Worm (Caenorhabditis elegans) whole organism, young adult: ENCODE results near the gene coq-2.

Experiments used
- F23B12.7 ChIP-seq: sonication (generic microtip); optimal IDR thresholded peaks from 2 replicates; lab custom pipeline; 2017; ENCODE audit warnings: missing genetic modification characterization, mild to moderate bottlenecking, missing compliant biosample characterization, antibody characterized with exemption, moderate library complexity; ENCODE audit not compliant: insufficient read depth
- T26A5.8 ChIP-seq: sonication (generic microtip); optimal IDR thresholded peaks from 2 replicates; lab custom pipeline; 2016; ENCODE audit warnings: missing genetic modification characterization, missing compliant biosample characterization
- Y95B8A.8 ChIP-seq: fragments of 200-800 bp; sonication (Bioruptor generic); IDR thresholded peaks from 2 replicates; pipeline ENCODE4 v1.3.6; 2022; ENCODE audit warnings: missing genetic modification reagents, missing genetic modification characterization, missing compliant biosample characterization
- atf-7 ChIP-seq: sonication (generic microtip); optimal IDR thresholded peaks from 2 replicates; lab custom pipeline; 2017; ENCODE audit warnings: mild to moderate bottlenecking, missing genetic modification characterization, missing compliant biosample characterization
- cebp-2 ChIP-seq: fragments of 200-800 bp; sonication (Bioruptor generic); IDR thresholded peaks from 2 replicates; pipeline ENCODE4 v1.3.6; 2022; ENCODE audit warnings: missing genetic modification characterization, missing compliant biosample characterization
- egl-18 ChIP-seq: fragments of 200-800 bp; sonication (Bioruptor generic); IDR thresholded peaks from 2 replicates; pipeline ENCODE4 v1.3.6; 2022; ENCODE audit warnings: missing genetic modification reagents, missing genetic modification characterization, missing compliant biosample characterization
- hlh-26 ChIP-seq: fragments of 200-800 bp; sonication (Bioruptor generic); conservative IDR thresholded peaks from 2 replicates; pipeline ENCODE4 v1.3.6; 2022; ENCODE audit warnings: missing genetic modification reagents, missing genetic modification characterization, missing compliant biosample characterization
- lin-40 ChIP-seq: sonication (generic microtip); optimal IDR thresholded peaks from 2 replicates; lab custom pipeline; 2016; ENCODE audit warnings: missing genetic modification characterization, mild to moderate bottlenecking, missing compliant biosample characterization, missing genotype, missing genetic modification reagents
- lsy-27 ChIP-seq: sonication (generic microtip); optimal IDR thresholded peaks from 2 replicates; lab custom pipeline; 2017; ENCODE audit warnings: missing genetic modification characterization, mild to moderate bottlenecking, missing compliant biosample characterization, antibody characterized with exemption, missing genotype, borderline replicate concordance; ENCODE audit not compliant: insufficient read depth
- tlf-1 ChIP-seq: fragments of 200-800 bp; sonication (Bioruptor generic); optimal IDR thresholded peaks from 2 replicates; lab custom pipeline; 2018; ENCODE audit warnings: mild to moderate bottlenecking, missing genetic modification characterization, missing compliant biosample characterization
- unc-130 ChIP-seq: sonication (generic microtip); optimal IDR thresholded peaks from 2 replicates; lab custom pipeline; 2016; ENCODE audit warnings: missing genetic modification reagents, missing genetic modification characterization, missing compliant biosample characterization
- ztf-28 ChIP-seq: fragments of 200-800 bp; sonication (Bioruptor generic); IDR thresholded peaks from 2 replicates; pipeline ENCODE4 v1.3.6; 2022; ENCODE audit warnings: missing genetic modification reagents, missing genetic modification characterization, missing compliant biosample characterization

DNA sequence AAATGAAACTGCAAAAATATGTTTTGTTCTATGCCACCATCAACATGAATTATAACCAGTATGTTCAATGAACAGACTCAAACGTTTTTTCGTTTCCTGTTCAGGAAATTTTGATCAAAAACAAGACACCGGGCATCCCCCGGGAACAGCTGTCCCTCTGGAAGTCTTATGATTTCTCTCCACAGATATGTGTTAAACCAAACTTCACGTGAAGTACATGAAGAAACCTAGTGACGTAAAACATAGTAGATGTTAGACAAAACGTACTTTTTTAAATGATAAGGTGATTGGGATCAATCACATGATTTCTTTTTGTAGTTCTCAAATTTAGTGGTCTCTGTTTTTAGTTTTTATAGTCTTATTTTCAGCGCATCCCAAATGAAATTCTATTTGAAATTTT lies 37.2 kb upstream of the coq-2 start:
- TF ChIP-seq F23B12.7 (tag; lab: Kevin White, UChicago) (no peak), egl-18 (no peak), unc-130 (GFP tag; lab: Kevin White, UChicago) (no peak), tlf-1 (GFP tag; lab: Kevin White, UChicago) (no peak), T26A5.8 (tag; lab: Kevin White, UChicago) (no peak), atf-7 (no peak), hlh-26 (GFP tag; lab: Robert Waterston, UW) (no peak), lsy-27 (tag; lab: Kevin White, UChicago) (no peak), cebp-2 (GFP tag; lab: Robert Waterston, UW) (no peak), ztf-28 (GFP tag; lab: Robert Waterston, UW) (no peak), lin-40 (tag; lab: Kevin White, UChicago) (peak; percentile 13), Y95B8A.8 (no peak)
